Fruit fly (Drosophila melanogaster): ENCODE results near the gene Dnaaf5.

Gene Dnaaf5

dm6 chr3R:14326250-14327112, 35.1 kb downstream of the Dnaaf5 start, which contains the start of the genes Afti and ATPsynE (continued):
- TF ChIP-seq CG15601 (tag; optimal IDR thresholded peaks at IDR 0.05) (peak; percentile 60), CG3281 (GFP tag; optimal IDR thresholded peaks at IDR 0.05) (peak; percentile 71), CG14667 (GFP tag; IDR thresholded peaks at IDR 0.05) (peak; percentile 59), CG11093 (GFP tag; IDR thresholded peaks at IDR 0.05) (peak; percentile 50; the same call in 1 of the 3 replicates), CG14014 (GFP tag; IDR thresholded peaks at IDR 0.05) (peak; percentile 67), crol (GFP tag; IDR thresholded peaks at IDR 0.05) (no peak), CG15479 (GFP tag; optimal IDR thresholded peaks at IDR 0.05) (no peak), so (GFP tag; IDR thresholded peaks at IDR 0.05) (0 out of 3 replicates have a peak, but pooled peaks have one; percentile 20), emc (GFP tag; optimal IDR thresholded peaks at IDR 0.05) (peak; percentile 2), Side (GFP tag; optimal IDR thresholded peaks at IDR 0.05) (no peak), Hmr (GFP tag; optimal IDR thresholded peaks at IDR 0.05) (no peak), E2f2 (GFP tag; IDR thresholded peaks at IDR 0.05) (peak; percentile 68), unc-4 (GFP tag; IDR thresholded peaks at IDR 0.05; ENCODE audit: partially characterized antibody) (peak; percentile 58), Lpt (GFP tag; optimal IDR thresholded peaks at IDR 0.05) (no peak), CG10959 (GFP tag; IDR thresholded peaks at IDR 0.05) (no peak), hkb (optimal IDR thresholded peaks at IDR 0.05) (no peak), hkb (GFP tag; IDR thresholded peaks at IDR 0.05) (peak; percentile 72), CG14965 (GFP tag; optimal IDR thresholded peaks at IDR 0.05; ENCODE audit: borderline replicate concordance) (no peak), Oaz (GFP tag; IDR thresholded peaks at IDR 0.05) (0 out of 2 replicates have a peak, but pooled peaks have one; percentile 11), MESR4 (GFP tag; optimal IDR thresholded peaks at IDR 0.05) (peak; percentile 93), CG11456 (GFP tag; IDR thresholded peaks at IDR 0.05) (peak; percentile 86), CG6272 (GFP tag; IDR thresholded peaks at IDR 0.05) (peak; percentile 67), CG16813 (GFP tag; IDR thresholded peaks at IDR 0.05; ENCODE audit: partially characterized antibody) (peak; percentile 69), ac (GFP tag; optimal IDR thresholded peaks at IDR 0.05) (peak; percentile 30), sqz (GFP tag; optimal IDR thresholded peaks at IDR 0.05) (no peak), Fer1 (GFP tag; optimal IDR thresholded peaks at IDR 0.05) (peak; percentile 36), Doc3 (GFP tag; IDR thresholded peaks at IDR 0.05; ENCODE audit: partially characterized antibody) (peak; percentile 50; the same call in 2 of the 3 replicates), Usf (GFP tag; optimal IDR thresholded peaks at IDR 0.05) (peak; percentile 33), CG33557 (GFP tag; optimal IDR thresholded peaks at IDR 0.05) (no peak), CG3838 (GFP tag; optimal IDR thresholded peaks at IDR 0.05) (no peak), CG4282 (GFP tag; optimal IDR thresholded peaks at IDR 0.05) (no peak), HmgD (GFP tag; optimal IDR thresholded peaks at IDR 0.05) (no peak), bsh (GFP tag; optimal IDR thresholded peaks at IDR 0.05) (peak in 1 of 2 experiments; percentile 62), Dbx (GFP tag; IDR thresholded peaks at IDR 0.05) (peak; percentile 59; the same call in 2 of the 3 replicates), CG3065 (GFP tag; optimal IDR thresholded peaks at IDR 0.05) (peak; percentile 37), CG11695 (GFP tag; IDR thresholded peaks at IDR 0.05) (0 out of 3 replicates have a peak, but pooled peaks have one; percentile 50), ro (GFP tag; IDR thresholded peaks at IDR 0.05) (no peak), croc (GFP tag; conservative IDR thresholded peaks at IDR 0.05) (peak; percentile 56), sc (optimal IDR thresholded peaks at IDR 0.05) (no peak), sc (GFP tag; optimal IDR thresholded peaks at IDR 0.05) (peak; percentile 51), CG18619 (GFP tag; optimal IDR thresholded peaks at IDR 0.05) (peak; percentile 57), CG32772 (GFP tag; IDR thresholded peaks at IDR 0.05) (peak; percentile 68), Camta (GFP tag; optimal IDR thresholded peaks at IDR 0.05) (no peak), CG2129 (GFP tag; IDR thresholded peaks at IDR 0.05; ENCODE audit: partially characterized antibody) (peak; percentile 35; the same call in 1 of the 2 replicates), CG11247 (GFP tag; IDR thresholded peaks at IDR 0.05) (peak; percentile 62), CG9817 (tag; optimal IDR thresholded peaks at IDR 0.05) (peak; percentile 85), ara (GFP tag; IDR thresholded peaks at IDR 0.05) (peak; percentile 47; the same call in 1 of the 2 replicates), CG17802 (tag; optimal IDR thresholded peaks at IDR 0.05) (peak; percentile 13), MBD-R2 (GFP tag; IDR thresholded peaks at IDR 0.05) (peak; percentile 41)
